Worm (Caenorhabditis elegans): ENCODE data around the gene nspg-13.
A peak's percentile ranks its signal among the peaks of the same experiment; 100 is the strongest.

Gene nspg-13

ce11 chrX:5279674-5280073, 24.7 kb downstream of the nspg-13 start, which contains the start of gene rga-8:
TSS of gene rga-8 (minus strand) at chrX:5279774.
- TF ChIP-seq unc-62 (GFP tag; optimal IDR thresholded peaks at IDR 0.05 in 1 of 2) (peak in 1 of 2 experiments; percentile 1), unc-62 (tag; optimal IDR thresholded peaks at IDR 0.05) (no peak), hlh-30 (tag; optimal IDR thresholded peaks at IDR 0.05; ENCODE audit: insufficient read depth) (no peak)

- no peak for TF ChIP-seq ceh-32 (tag; optimal IDR thresholded peaks at IDR 0.05; ENCODE audit: poor library complexity)
- TF ChIP-seq zfp-3 (GFP tag; conservative IDR thresholded peaks at IDR 0.05), result no peak
- no peak for TF ChIP-seq vab-7 (GFP tag; IDR thresholded peaks at IDR 0.05)
- no peak for TF ChIP-seq spr-3 (GFP tag; optimal IDR thresholded peaks at IDR 0.05)
- no peak for TF ChIP-seq T26A8.4 (GFP tag; IDR thresholded peaks at IDR 0.05)
- TF ChIP-seq nhr-42 (GFP tag; IDR thresholded peaks at IDR 0.05), result no peak
- no peak for TF ChIP-seq hif-1 (tag; optimal IDR thresholded peaks at IDR 0.05)
- TF ChIP-seq dmd-9 (GFP tag; IDR thresholded peaks at IDR 0.05), result no peak
- no peak for TF ChIP-seq unc-39 (tag; optimal IDR thresholded peaks at IDR 0.05)
- no peak for TF ChIP-seq spr-1 (tag; optimal IDR thresholded peaks at IDR 0.05)
- TF ChIP-seq rbr-2 (tag; optimal IDR thresholded peaks at IDR 0.05), result no peak
- no peak for TF ChIP-seq tag-97 (GFP tag; IDR thresholded peaks at IDR 0.05)
- TF ChIP-seq ama-1 (optimal IDR thresholded peaks at IDR 0.05), result no peak
- no peak for TF ChIP-seq lin-38 (GFP tag; IDR thresholded peaks at IDR 0.05)
- no peak for TF ChIP-seq F44E2.7 (GFP tag; IDR thresholded peaks at IDR 0.05)
- no peak for TF ChIP-seq sdz-12 (GFP tag; optimal IDR thresholded peaks at IDR 0.05)
- TF ChIP-seq mes-2 (tag; optimal IDR thresholded peaks at IDR 0.05; ENCODE audit: poor library complexity, severe bottlenecking), result no peak
- no peak for TF ChIP-seq zag-1 (tag; optimal IDR thresholded peaks at IDR 0.05)
- TF ChIP-seq php-3 (GFP tag; IDR thresholded peaks at IDR 0.05), result no peak
These were observed 28.5 kb downstream of the nspg-13 start, which contains the start of gene vps-41 for ce11 chrX:5283531-5283930. TSS of gene vps-41 (plus strand) at chrX:5283831.

- TF ChIP-seq unc-62 (GFP tag; optimal IDR thresholded peaks at IDR 0.05 in 1 of 2) (peak in 1 of 2 experiments; percentile 95), unc-62 (tag; optimal IDR thresholded peaks at IDR 0.05) (no peak), T26A8.4 (GFP tag; IDR thresholded peaks at IDR 0.05) (no peak), mdt-29 (GFP tag; IDR thresholded peaks at IDR 0.05) (no peak), aha-1 (tag) (peak; percentile 65)
These were observed 34.1 kb downstream of the nspg-13 start for ce11 chrX:5289106-5289505.

- peak; percentile 50 for TF ChIP-seq hlh-30 (tag; optimal IDR thresholded peaks at IDR 0.05; ENCODE audit: insufficient read depth)
- no peak for TF ChIP-seq ceh-82 (tag; optimal IDR thresholded peaks at IDR 0.05)
- TF ChIP-seq hif-1 (tag; optimal IDR thresholded peaks at IDR 0.05), result peak in 1 of 2 experiments; percentile 5
- no peak for TF ChIP-seq F49E8.2 (tag; optimal IDR thresholded peaks at IDR 0.05; ENCODE audit: borderline replicate concordance)
These were observed 38.9 kb downstream of the nspg-13 start for ce11 chrX:5293862-5294261.

ce11 chrX:5297942-5298611, 43.1 kb downstream of the nspg-13 start, which contains the start of gene ift-81:
TSS of gene ift-81 (plus strand) at chrX:5298561.
- TF ChIP-seq mep-1 (tag; optimal IDR thresholded peaks at IDR 0.05) (peak; percentile 54), pha-4 (GFP tag; IDR thresholded peaks at IDR 0.05) (no peak), pha-4 (tag; optimal IDR thresholded peaks at IDR 0.05) (no peak), ceh-20 (GFP tag; IDR thresholded peaks at IDR 0.05) (no peak), tra-1 (GFP tag; IDR thresholded peaks at IDR 0.05) (no peak), nhr-48 (tag; optimal IDR thresholded peaks at IDR 0.05) (no peak), set-16 (GFP tag; IDR thresholded peaks at IDR 0.05) (no peak), ZK337.2 (GFP tag; IDR thresholded peaks at IDR 0.05) (no peak), gei-8 (GFP tag; optimal IDR thresholded peaks at IDR 0.05) (no peak), lir-3 (tag; optimal IDR thresholded peaks at IDR 0.05) (no peak), hif-1 (tag; optimal IDR thresholded peaks at IDR 0.05) (peak in 1 of 2 experiments; percentile 5), spr-1 (tag; optimal IDR thresholded peaks at IDR 0.05) (no peak), dpl-1 (GFP tag; optimal IDR thresholded peaks at IDR 0.05) (no peak), F10B5.3 (tag; optimal IDR thresholded peaks at IDR 0.05) (no peak), T20F7.1 (GFP tag; optimal IDR thresholded peaks at IDR 0.05) (no peak), arid-1 (GFP tag; conservative IDR thresholded peaks at IDR 0.05) (no peak), php-3 (GFP tag; IDR thresholded peaks at IDR 0.05) (no peak), dmd-8 (GFP tag; IDR thresholded peaks at IDR 0.05) (no peak), unc-62 (GFP tag; optimal IDR thresholded peaks at IDR 0.05 in 1 of 2) (no peak), unc-62 (tag; optimal IDR thresholded peaks at IDR 0.05) (no peak), ceh-28 (tag; optimal IDR thresholded peaks at IDR 0.05) (no peak), hlh-11 (tag; optimal IDR thresholded peaks at IDR 0.05) (peak; percentile 20), lin-38 (GFP tag; IDR thresholded peaks at IDR 0.05) (0 out of 2 replicates have a peak, but pooled peaks have one; percentile 12)
